Worm (Caenorhabditis elegans) whole organism, L4/young adult: ENCODE results near the gene col-36.

Experiments
- W03F9.2 ChIP-seq: fragments of 150-350 bp; optimal IDR thresholded peaks from 2 replicates; lab custom pipeline; 2014; ENCODE audit warnings: missing biosample characterization, missing genetic modification characterization
- dao-5 ChIP-seq: sonication (generic microtip); optimal IDR thresholded peaks from 2 replicates; lab custom pipeline; 2016; ENCODE audit warnings: missing genotype, missing genetic modification characterization, moderate library complexity, missing compliant biosample characterization
- him-1 ChIP-seq: sonication (generic microtip); optimal IDR thresholded peaks from 2 replicates; lab custom pipeline; 2016; ENCODE audit warnings: missing genotype, missing genetic modification reagents, missing genetic modification characterization, missing compliant biosample characterization

- TF ChIP-seq him-1 (tag; lab: Kevin White, UChicago), result no peak
- no peak for TF ChIP-seq W03F9.2 (tag; lab: Kevin White, UChicago)
- no peak for TF ChIP-seq dao-5
Measured at ce11 chrII:7189120-7189519, 20.5 kb upstream of the col-36 start, which contains the start of gene E04F6.4.
